Worm (Caenorhabditis elegans) whole organism, L3 larva: ENCODE results near the gene ZK897.10.

Experiments
- ZK546.5 ChIP-seq: sonication (generic microtip); optimal IDR thresholded peaks from 2 replicates; lab custom pipeline; 2017; ENCODE audit warnings: missing biosample characterization, missing genetic modification characterization
- aly-2 ChIP-seq: fragments of 150-350 bp; optimal IDR thresholded peaks from 2 replicates; lab custom pipeline; 2014; ENCODE audit warnings: missing biosample characterization, missing genetic modification characterization
- ama-1 ChIP-seq: fragments of 150-350 bp; optimal IDR thresholded peaks from 2 replicates; lab custom pipeline; 2018
- ceh-16 ChIP-seq: sonication (generic microtip); optimal IDR thresholded peaks from 2 replicates; lab custom pipeline; 2017; ENCODE audit warnings: missing biosample characterization, missing genetic modification characterization
- ceh-82 ChIP-seq: fragments of 150-350 bp; optimal IDR thresholded peaks from 2 replicates; lab custom pipeline; 2014; ENCODE audit warnings: missing biosample characterization, missing genetic modification characterization
- ceh-9 ChIP-seq: sonication (generic microtip); optimal IDR thresholded peaks from 2 replicates; lab custom pipeline; 2018; ENCODE audit warnings: missing biosample characterization, missing genetic modification characterization
- daf-12 ChIP-seq: fragments of 150-350 bp; optimal IDR thresholded peaks from 2 replicates; lab custom pipeline; 2014; ENCODE audit warnings: missing biosample characterization, missing genetic modification reagents, missing genetic modification characterization
- egl-27 ChIP-seq: sonication (generic microtip); optimal IDR thresholded peaks from 4 replicates; lab custom pipeline; 2017; ENCODE audit warnings: missing biosample characterization, missing genetic modification reagents, missing genetic modification characterization
- elt-1 ChIP-seq: fragments of 150-350 bp; optimal IDR thresholded peaks from 2 replicates; lab custom pipeline; 2014; ENCODE audit warnings: missing biosample characterization, missing genetic modification characterization
- elt-2 ChIP-seq: sonication (generic microtip); optimal IDR thresholded peaks from 2 replicates; lab custom pipeline; 2016; ENCODE audit warnings: missing genetic modification reagents, mild to moderate bottlenecking, missing genetic modification characterization, missing compliant biosample characterization
- eor-1 ChIP-seq, 2 experiments: fragments of 150-350 bp; optimal IDR thresholded peaks; 2 replicates each; lab custom pipeline; 2014 to 2018; ENCODE audit warnings: missing biosample characterization in 2 of 2, missing genetic modification characterization in 2 of 2
- fkh-10 ChIP-seq: sonication (generic microtip); optimal IDR thresholded peaks from 2 replicates; lab custom pipeline; 2017; ENCODE audit warnings: missing biosample characterization, missing genetic modification reagents, missing genetic modification characterization
- lin-15B ChIP-seq: fragments of 150-350 bp; optimal IDR thresholded peaks from 2 replicates; lab custom pipeline; 2014; ENCODE audit warnings: missing biosample characterization, missing genetic modification characterization
- lin-39 ChIP-seq: fragments of 150-350 bp; optimal IDR thresholded peaks from 2 replicates; lab custom pipeline; 2018; ENCODE audit warnings: missing biosample characterization, missing genetic modification reagents, missing genetic modification characterization
- lsy-12 ChIP-seq: sonication (generic microtip); optimal IDR thresholded peaks from 2 replicates; lab custom pipeline; 2016; ENCODE audit warnings: mild to moderate bottlenecking, missing genetic modification characterization, missing compliant biosample characterization
- mml-1 ChIP-seq: fragments of 150-350 bp; sonication (generic microtip); optimal IDR thresholded peaks from 3 replicates; lab custom pipeline; 2014; ENCODE audit warnings: missing biosample characterization, missing genetic modification characterization
- nfya-1 ChIP-seq: sonication (generic microtip); optimal IDR thresholded peaks from 2 replicates; lab custom pipeline; 2017; ENCODE audit warnings: missing genetic modification characterization, mild to moderate bottlenecking, missing compliant biosample characterization, antibody characterized with exemption, moderate library complexity; ENCODE audit not compliant: insufficient read depth
- nhr-11 ChIP-seq: fragments of 150-350 bp; optimal IDR thresholded peaks from 2 replicates; lab custom pipeline; 2014; ENCODE audit warnings: missing biosample characterization, missing genetic modification characterization
- nhr-23 ChIP-seq: fragments of 150-350 bp; optimal IDR thresholded peaks from 2 replicates; lab custom pipeline; 2014; ENCODE audit warnings: missing biosample characterization, missing genetic modification reagents, missing genetic modification characterization
- nhr-237 ChIP-seq: fragments of 150-350 bp; optimal IDR thresholded peaks from 2 replicates; lab custom pipeline; 2014; ENCODE audit warnings: missing biosample characterization, missing genetic modification characterization
- nhr-25 ChIP-seq: sonication (generic microtip); optimal IDR thresholded peaks from 2 replicates; lab custom pipeline; 2017; ENCODE audit warnings: missing biosample characterization, missing genetic modification characterization
- nhr-28 ChIP-seq: fragments of 150-350 bp; optimal IDR thresholded peaks from 2 replicates; lab custom pipeline; 2014; ENCODE audit warnings: missing biosample characterization, missing genetic modification characterization
- nhr-43 ChIP-seq: sonication (generic microtip); optimal IDR thresholded peaks from 2 replicates; lab custom pipeline; 2016; ENCODE audit warnings: mild to moderate bottlenecking, missing genetic modification characterization, missing compliant biosample characterization; ENCODE audit not compliant: poor library complexity, severe bottlenecking
- nhr-67 ChIP-seq: fragments of 150-350 bp; optimal IDR thresholded peaks from 2 replicates; lab custom pipeline; 2014; ENCODE audit warnings: missing biosample characterization, missing genetic modification characterization
- nhr-77 ChIP-seq: fragments of 150-350 bp; optimal IDR thresholded peaks from 2 replicates; lab custom pipeline; 2014; ENCODE audit warnings: missing biosample characterization, missing genetic modification characterization
- pha-4 ChIP-seq: fragments of 150-350 bp; optimal IDR thresholded peaks from 2 replicates; lab custom pipeline; 2014; ENCODE audit warnings: missing biosample characterization, missing genetic modification reagents, missing genetic modification characterization
- pqm-1 ChIP-seq: fragments of 150-350 bp; optimal IDR thresholded peaks from 2 replicates; lab custom pipeline; 2017; ENCODE audit warnings: missing biosample characterization, missing genetic modification characterization, inconsistent platforms
- sea-2 ChIP-seq: fragments of 150-350 bp; sonication (generic microtip); optimal IDR thresholded peaks from 4 replicates; lab custom pipeline; 2014; ENCODE audit warnings: missing biosample characterization, missing genetic modification reagents, missing genetic modification characterization
- skn-1 ChIP-seq: fragments of 150-350 bp; optimal IDR thresholded peaks from 2 replicates; lab custom pipeline; 2014; ENCODE audit warnings: missing biosample characterization, missing genetic modification characterization
- snpc-4 ChIP-seq: fragments of 150-350 bp; optimal IDR thresholded peaks from 2 replicates; lab custom pipeline; 2014; ENCODE audit warnings: missing biosample characterization, missing genetic modification characterization
- tbx-2 ChIP-seq: sonication (generic microtip); optimal IDR thresholded peaks from 2 replicates; lab custom pipeline; 2016; ENCODE audit warnings: mild to moderate bottlenecking, missing genetic modification characterization, missing compliant biosample characterization
- unc-62 ChIP-seq: fragments of 150-350 bp; sonication (generic microtip); optimal IDR thresholded peaks from 4 replicates; lab custom pipeline; 2014; ENCODE audit warnings: missing biosample characterization, missing genetic modification reagents, missing genetic modification characterization
- zag-1 ChIP-seq: fragments of 150-350 bp; optimal IDR thresholded peaks from 2 replicates; lab custom pipeline; 2014; ENCODE audit warnings: missing biosample characterization, missing genetic modification characterization

ZK897.10 gene

ce11 chrIV:12781804-12782449, 16.8 kb downstream of the ZK897.10 start:
- TF ChIP-seq daf-12 (tag; lab: Kevin White, UChicago) (no peak), nhr-67 (tag; lab: Kevin White, UChicago) (no peak), ZK546.5 (no peak), nhr-77 (tag; lab: Kevin White, UChicago) (no peak), lin-15B (tag; lab: Kevin White, UChicago) (no peak), nhr-43 (tag; lab: Kevin White, UChicago) (no peak), pha-4 (tag; lab: Kevin White, UChicago) (no peak), fkh-10 (GFP tag; lab: Kevin White, UChicago) (no peak), egl-27 (no peak)

DNA sequence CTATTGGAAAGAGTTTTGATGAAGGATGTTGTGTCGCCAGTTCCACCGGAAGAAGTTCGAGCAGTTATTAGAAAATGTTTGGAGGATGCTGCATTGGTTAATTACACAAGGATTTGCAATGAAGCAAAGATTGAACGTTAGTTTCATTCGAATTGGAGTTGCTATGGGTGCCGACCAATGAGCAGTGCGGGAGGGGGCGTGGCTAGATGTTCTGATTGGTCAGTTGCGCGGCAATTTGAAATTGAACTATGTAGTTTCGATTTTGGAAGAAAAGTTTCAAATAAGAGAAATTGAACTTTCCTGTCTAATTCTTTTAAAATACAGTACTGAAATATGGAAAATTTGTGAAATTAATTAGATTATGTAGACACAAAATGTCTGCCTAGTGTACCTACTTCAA, 18.0 kb downstream of the ZK897.10 start:
- TF ChIP-seq nfya-1 (tag; lab: Kevin White, UChicago) = peak; percentile 67
- TF ChIP-seq aly-2 = no peak

ce11 chrIV:12785988-12786387, 20.8 kb downstream of the ZK897.10 start:
- TF ChIP-seq daf-12 (tag; lab: Kevin White, UChicago) = no peak
- peak; percentile 12 for TF ChIP-seq snpc-4

DNA sequence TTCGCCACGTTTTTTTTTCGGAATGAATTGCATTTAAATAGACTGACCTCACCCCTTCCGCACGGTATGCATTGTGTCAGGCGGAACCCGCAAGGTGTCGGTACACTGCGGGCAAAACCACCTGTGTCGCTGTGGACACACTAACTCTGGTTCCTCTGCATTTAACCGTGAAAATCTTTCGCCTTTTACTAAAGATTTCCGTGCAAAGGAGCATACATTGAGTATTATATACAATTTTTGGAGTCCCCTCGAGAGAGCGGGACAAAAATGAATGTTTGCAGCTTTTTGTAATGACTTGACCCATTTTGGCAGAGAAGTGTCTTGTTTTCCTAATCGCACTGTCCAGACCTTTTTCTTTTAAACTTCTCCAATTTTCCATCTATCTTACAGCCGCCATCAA, 21.8 kb downstream of the ZK897.10 start:
- peak; percentile 10 for TF ChIP-seq elt-2 (tag; lab: Kevin White, UChicago)

ce11 chrIV:12789088-12789487, 23.9 kb downstream of the ZK897.10 start, which contains the start of gene F07C6.3:
Gene F07C6.3 (plus strand): TSS chrIV:12789235.
- no peak for TF ChIP-seq sea-2
- no peak for TF ChIP-seq pha-4 (tag; lab: Kevin White, UChicago)
- TF ChIP-seq ama-1 (lab: Kevin White, UChicago) = no peak
- TF ChIP-seq nhr-77 (tag; lab: Kevin White, UChicago) = no peak
- no peak for TF ChIP-seq skn-1 (tag; lab: Kevin White, UChicago)
- TF ChIP-seq zag-1 (tag; lab: Kevin White, UChicago) = no peak
- TF ChIP-seq ceh-82 = no peak
- TF ChIP-seq nhr-23 (tag; lab: Kevin White, UChicago) = no peak
- no peak for TF ChIP-seq lin-39 (tag; lab: Kevin White, UChicago)
- TF ChIP-seq eor-1 (tag; optimal IDR thresholded peaks at IDR 0.05; lab: Kevin White, UChicago) = no peak
- no peak for TF ChIP-seq nhr-11 (tag; lab: Kevin White, UChicago)

DNA sequence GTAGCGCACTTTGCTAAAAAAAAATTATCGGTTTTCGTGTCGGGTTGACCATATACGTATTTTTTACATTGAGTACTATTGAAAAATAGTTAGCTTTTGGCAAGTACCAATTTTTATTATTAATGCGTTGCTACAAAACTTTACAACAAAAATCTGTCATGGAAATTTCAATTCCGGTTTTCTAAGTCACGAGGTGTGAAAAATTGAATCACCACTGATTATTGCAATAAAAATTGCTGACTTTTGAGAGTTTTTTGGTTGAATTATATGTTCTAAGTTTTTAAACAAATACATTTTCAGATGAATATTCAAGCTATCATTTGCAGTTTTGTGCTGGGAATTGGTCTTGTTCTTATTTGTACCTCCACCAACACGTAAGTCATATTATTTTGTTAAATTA, 25.7 kb downstream of the ZK897.10 start, which contains the start of gene F07C6.2:
Gene F07C6.2, plus strand, starts transcription at position 301 of the 400 bp plus-strand sequence.
- TF ChIP-seq nhr-28 (tag; lab: Kevin White, UChicago) = no peak
- TF ChIP-seq ceh-16 (tag; lab: Kevin White, UChicago) = no peak
- no peak for TF ChIP-seq ceh-9 (tag; lab: Kevin White, UChicago)
- TF ChIP-seq nhr-237 (tag; lab: Kevin White, UChicago) = no peak
- TF ChIP-seq skn-1 (tag; lab: Kevin White, UChicago) = no peak
- no peak for TF ChIP-seq pqm-1
- TF ChIP-seq mml-1 = no peak
- TF ChIP-seq lsy-12 (tag; lab: Kevin White, UChicago) = no peak
- TF ChIP-seq nfya-1 (tag; lab: Kevin White, UChicago) = no peak
- no peak for TF ChIP-seq tbx-2 (tag; lab: Kevin White, UChicago)
- TF ChIP-seq ama-1 (lab: Kevin White, UChicago) = no peak
- no peak for TF ChIP-seq nhr-67 (tag; lab: Kevin White, UChicago)
- TF ChIP-seq sea-2 = no peak
- no peak for TF ChIP-seq elt-1 (tag; lab: Kevin White, UChicago)
- no peak for TF ChIP-seq nhr-43 (tag; lab: Kevin White, UChicago)
- no peak for TF ChIP-seq unc-62 (GFP tag; lab: Kevin White, UChicago)
- TF ChIP-seq nhr-25 (tag; lab: Kevin White, UChicago) = no peak
- TF ChIP-seq nhr-77 (tag; lab: Kevin White, UChicago) = no peak
